Fruit fly (Drosophila melanogaster) whole organism, wandering third instar larva: ENCODE results near the gene CG31464.

Experiments
- Abd-B ChIP-seq: fragments of >200 bp; optimal IDR thresholded peaks from 2 replicates; lab custom pipeline; 2017; ENCODE audit warnings: missing biosample characterization, missing genetic modification characterization
- CG32264 ChIP-seq: fragments of 200-800 bp; sonication (Bioruptor generic); optimal IDR thresholded peaks from 2 replicates; lab custom pipeline; 2016; ENCODE audit warnings: missing biosample characterization, missing genetic modification characterization
- CG9705 ChIP-seq: fragments of 200-800 bp; sonication (Bioruptor generic); optimal IDR thresholded peaks from 2 replicates; lab custom pipeline; 2018; ENCODE audit warnings: missing biosample characterization, mild to moderate bottlenecking, missing genetic modification characterization
- Dif ChIP-seq: fragments of 200-275, 200-300 bp; sonication (Bioruptor generic); optimal IDR thresholded peaks from 2 replicates; lab custom pipeline; 2018; ENCODE audit warnings: missing biosample characterization, missing genetic modification characterization; ENCODE audit not compliant: partially characterized antibody
- GATAd ChIP-seq: sonication (Bioruptor generic); optimal IDR thresholded peaks from 2 replicates; lab custom pipeline; 2016; ENCODE audit warnings: missing biosample characterization, missing genetic modification characterization
- Hnf4 ChIP-seq: fragments of 200-800 bp; sonication (Bioruptor generic); optimal IDR thresholded peaks from 2 replicates; lab custom pipeline; 2016; ENCODE audit warnings: missing biosample characterization, mild to moderate bottlenecking, missing genetic modification characterization
- Hr78 ChIP-seq: fragments of >200 bp; optimal IDR thresholded peaks from 2 replicates; lab custom pipeline; 2017; ENCODE audit warnings: missing biosample characterization, missing genetic modification characterization
- Hr83 ChIP-seq: fragments of 200-300 bp; sonication (Bioruptor generic); optimal IDR thresholded peaks from 2 replicates; lab custom pipeline; 2016; ENCODE audit warnings: missing biosample characterization, mild to moderate bottlenecking, missing genetic modification characterization, moderate library complexity; ENCODE audit not compliant: poor library complexity, severe bottlenecking
- Jra ChIP-seq: sonication (Bioruptor generic); optimal IDR thresholded peaks from 2 replicates; lab custom pipeline; 2016; ENCODE audit warnings: missing biosample characterization, missing genetic modification characterization
- Mio ChIP-seq: sonication (Bioruptor generic); optimal IDR thresholded peaks from 2 replicates; lab custom pipeline; 2016; ENCODE audit warnings: missing biosample characterization, missing genetic modification characterization
- Myc ChIP-seq: fragments of >200 bp; optimal IDR thresholded peaks from 2 replicates; lab custom pipeline; 2017
- N ChIP-seq: fragments of >200 bp; optimal IDR thresholded peaks from 2 replicates; lab custom pipeline; 2018; ENCODE audit warnings: missing biosample characterization, missing external identifiers, missing genetic modification characterization
- OdsH ChIP-seq: fragments of 200-800 bp; sonication (Bioruptor generic); optimal IDR thresholded peaks from 2 replicates; lab custom pipeline; 2016; ENCODE audit warnings: missing biosample characterization, mild to moderate bottlenecking, missing genetic modification characterization
- Rel ChIP-seq, 2 experiments: fragments of 200-800 bp; sonication (Bioruptor generic) in 1 of 2; optimal IDR thresholded peaks; 2 replicates in 1 of 2; 3 replicates in 1 of 2; lab custom pipeline; 2016 to 2019; ENCODE audit warnings: mild to moderate bottlenecking in 2 of 2, missing biosample characterization in 2 of 2, missing genetic modification characterization in 2 of 2, moderate library complexity in 1 of 2
- Sp1 ChIP-seq: fragments of 200-800 bp; sonication (Bioruptor generic); optimal IDR thresholded peaks from 3 replicates; lab custom pipeline; 2019; ENCODE audit warnings: missing biosample characterization, mild to moderate bottlenecking, missing genetic modification characterization, moderate library complexity
- Vsx2 ChIP-seq: fragments of 200-300, 225-300 bp; sonication (Bioruptor generic); optimal IDR thresholded peaks from 2 replicates; lab custom pipeline; 2018; ENCODE audit warnings: missing biosample characterization, missing genetic modification characterization; ENCODE audit not compliant: partially characterized antibody
- br ChIP-seq: fragments of 200-800 bp; sonication (Bioruptor generic); optimal IDR thresholded peaks from 2 replicates; lab custom pipeline; 2016; ENCODE audit warnings: missing biosample characterization, missing genetic modification characterization
- brk ChIP-seq: fragments of 200-800 bp; sonication (Bioruptor generic); optimal IDR thresholded peaks from 2 replicates; lab custom pipeline; 2016; ENCODE audit warnings: missing biosample characterization, mild to moderate bottlenecking, missing genetic modification characterization
- dl ChIP-seq, 2 experiments: fragments of 175-275, 200-275 bp in 1 of 2; fragments of 200-275 bp in 1 of 2; sonication (Bioruptor generic); optimal IDR thresholded peaks; lab custom pipeline; 2018; ENCODE audit warnings: mild to moderate bottlenecking in 2 of 2, missing biosample characterization in 2 of 2, missing genetic modification characterization in 2 of 2, moderate library complexity in 2 of 2; ENCODE audit not compliant: partially characterized antibody in 2 of 2, insufficient read depth in 1 of 2
- dsf ChIP-seq: sonication (Bioruptor generic); optimal IDR thresholded peaks from 2 replicates; lab custom pipeline; 2016; ENCODE audit warnings: missing biosample characterization, missing genetic modification characterization, borderline replicate concordance
- ey ChIP-seq: fragments of 200-800 bp; sonication (Bioruptor generic); optimal IDR thresholded peaks from 2 replicates; lab custom pipeline; 2016; ENCODE audit warnings: missing biosample characterization, missing genetic modification characterization
- foxo ChIP-seq, 2 experiments: fragments of 200-800 bp; sonication (Bioruptor generic); optimal IDR thresholded peaks; 2 replicates in 1 of 2; 3 replicates in 1 of 2; lab custom pipeline; 2016 to 2017; ENCODE audit warnings: missing biosample characterization in 2 of 2, missing genetic modification characterization in 2 of 2
- h ChIP-seq: fragments of 200-800 bp; sonication (Bioruptor generic); optimal IDR thresholded peaks from 3 replicates; lab custom pipeline; 2016; ENCODE audit warnings: missing biosample characterization, mild to moderate bottlenecking, missing genetic modification characterization
- jim ChIP-seq: fragments of 175-275, 200-325 bp; sonication (Bioruptor generic); optimal IDR thresholded peaks from 2 replicates; lab custom pipeline; 2016; ENCODE audit warnings: missing biosample characterization, mild to moderate bottlenecking, missing genetic modification characterization
- lola ChIP-seq: fragments of >200 bp; optimal IDR thresholded peaks from 2 replicates; lab custom pipeline; 2017; ENCODE audit warnings: missing biosample characterization, missing genetic modification characterization
- pan ChIP-seq: fragments of >200 bp; optimal IDR thresholded peaks from 2 replicates; lab custom pipeline; 2017
- rgr ChIP-seq: fragments of 200-800 bp; sonication (Bioruptor generic); optimal IDR thresholded peaks from 3 replicates; lab custom pipeline; 2016; ENCODE audit warnings: missing biosample characterization, mild to moderate bottlenecking, missing genetic modification characterization
- sv ChIP-seq: fragments of 200-800 bp; sonication (Bioruptor generic); optimal IDR thresholded peaks from 3 replicates; lab custom pipeline; 2016; ENCODE audit warnings: missing biosample characterization, missing genetic modification characterization
- usp ChIP-seq: fragments of >200 bp; optimal IDR thresholded peaks from 2 replicates; lab custom pipeline; 2017; ENCODE audit warnings: missing biosample characterization, missing genetic modification characterization
- woc ChIP-seq: sonication (Bioruptor generic); optimal IDR thresholded peaks from 2 replicates; lab custom pipeline; 2016; ENCODE audit warnings: missing biosample characterization, mild to moderate bottlenecking, missing genetic modification characterization

The CG31464 gene

DNA sequence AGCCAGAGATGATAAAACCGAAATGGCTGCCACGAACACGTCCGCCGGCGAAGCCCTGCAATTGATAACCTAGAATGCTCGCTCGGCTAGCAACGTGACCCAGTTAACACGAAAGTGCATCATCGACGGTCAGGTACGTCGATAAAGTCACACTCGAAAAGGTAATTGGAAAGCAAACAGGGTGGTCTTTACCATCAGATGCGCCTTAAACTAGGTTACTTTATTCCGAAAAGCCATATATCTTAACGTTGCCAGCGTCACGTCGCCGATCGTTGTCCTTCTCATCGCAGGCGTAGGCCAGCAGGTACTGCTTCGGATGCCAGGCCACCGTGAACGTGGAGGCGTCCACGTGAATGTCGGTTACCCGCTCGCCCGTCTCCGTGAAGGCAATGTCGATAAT, 16.2 kb downstream of the CG31464 start:
- TF ChIP-seq N (GFP tag; lab: Kevin White, UChicago) = no peak
- no peak for TF ChIP-seq dl (GFP tag; optimal IDR thresholded peaks at IDR 0.05; lab: Kevin White, UChicago; ENCODE audit: insufficient read depth in 1 of 2, partially characterized antibody in 2 of 2)
- TF ChIP-seq woc = no peak
- no peak for TF ChIP-seq Hnf4 (GFP tag; lab: Kevin White, UChicago)
- TF ChIP-seq CG32264 (GFP tag; lab: Kevin White, UChicago) = no peak
- TF ChIP-seq Jra (GFP tag; lab: Kevin White, UChicago) = no peak
- no peak for TF ChIP-seq br (GFP tag; lab: Kevin White, UChicago)
- TF ChIP-seq Dif (GFP tag; lab: Kevin White, UChicago) = no peak
- TF ChIP-seq Sp1 (GFP tag; lab: Kevin White, UChicago) = no peak
- no peak for TF ChIP-seq rgr (GFP tag; lab: Kevin White, UChicago)
- TF ChIP-seq Hr83 (GFP tag; lab: Kevin White, UChicago) = no peak
- TF ChIP-seq, all 38 proteins: peak for 0

DNA sequence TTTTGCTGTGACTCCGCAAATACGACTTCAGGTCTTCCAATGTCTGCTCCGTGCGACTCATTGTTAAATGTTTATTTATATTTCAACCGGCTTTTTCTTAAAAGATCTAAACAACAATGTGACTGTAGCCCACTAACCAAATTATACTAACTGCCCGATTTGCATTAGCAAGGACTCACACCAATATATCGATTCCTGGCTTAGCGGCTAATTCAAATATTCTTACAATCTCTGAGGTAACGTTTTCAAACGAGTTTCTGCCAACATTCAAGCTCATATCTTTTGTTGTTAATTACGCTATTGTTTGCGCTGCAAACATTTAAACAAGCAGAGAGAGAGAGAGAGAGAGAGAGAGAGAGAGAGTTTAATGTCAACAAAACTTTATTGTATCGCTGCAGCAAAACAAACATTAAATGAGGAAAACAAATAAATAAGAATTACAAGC, 17.5 kb downstream of the CG31464 start, which contains the start of gene tex:
tex (minus strand) TSS at position 131 of the 445 bp plus-strand sequence.
- no peak for TF ChIP-seq lola (GFP tag; lab: Kevin White, UChicago)
- TF ChIP-seq ey (GFP tag; lab: Kevin White, UChicago) = no peak
- no peak for TF ChIP-seq CG9705 (GFP tag; lab: Kevin White, UChicago)
- no peak for TF ChIP-seq usp (GFP tag; lab: Kevin White, UChicago)
- no peak for TF ChIP-seq Mio
- no peak for TF ChIP-seq CG32264 (GFP tag; lab: Kevin White, UChicago)
- TF ChIP-seq Vsx2 = no peak
- TF ChIP-seq h (GFP tag; lab: Kevin White, UChicago) = no peak
- no peak for TF ChIP-seq Sp1 (GFP tag; lab: Kevin White, UChicago)
- no peak for TF ChIP-seq GATAd (GFP tag; lab: Kevin White, UChicago)
- TF ChIP-seq sv (GFP tag; lab: Kevin White, UChicago) = no peak
- no peak for TF ChIP-seq OdsH (GFP tag; lab: Kevin White, UChicago)
- no peak for TF ChIP-seq Hr78 (GFP tag; lab: Kevin White, UChicago)
- TF ChIP-seq, all 38 proteins: peak for 0

DNA sequence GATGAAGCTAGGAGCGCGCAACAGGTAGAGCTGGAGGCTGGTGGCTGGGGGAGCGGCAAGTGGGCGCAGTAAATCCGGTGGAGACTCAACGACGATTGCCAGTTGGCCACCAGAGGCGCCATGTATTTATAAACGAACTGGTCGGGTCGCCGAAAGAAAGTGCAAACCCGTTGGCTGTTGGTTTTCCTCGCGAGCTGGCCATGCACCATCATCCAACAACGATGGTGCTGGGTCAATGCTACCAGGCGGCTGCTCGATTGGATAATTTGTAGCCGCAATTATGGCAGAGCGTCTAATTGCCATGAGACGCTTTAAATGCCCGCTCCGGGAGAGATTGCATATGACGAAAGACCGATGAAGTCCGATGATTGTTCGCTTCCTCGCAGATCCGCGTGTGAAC, 19.6 kb downstream of the CG31464 start, which contains the start of gene CG11693:
CG11693 (minus strand) TSS at position 101 of the 400 bp plus-strand sequence.
- TF ChIP-seq br (GFP tag; lab: Kevin White, UChicago) (no peak), sv (GFP tag; lab: Kevin White, UChicago) (no peak), pan (lab: Kevin White, UChicago) (no peak), Vsx2 (no peak), brk (no peak), Dif (GFP tag; lab: Kevin White, UChicago) (no peak), Rel (GFP tag; optimal IDR thresholded peaks at IDR 0.05; lab: Kevin White, UChicago) (no peak), Rel (tag; optimal IDR thresholded peaks at IDR 0.05; lab: Kevin White, UChicago) (no peak), Sp1 (GFP tag; lab: Kevin White, UChicago) (no peak), Hr78 (GFP tag; lab: Kevin White, UChicago) (no peak), foxo (GFP tag; optimal IDR thresholded peaks at IDR 0.05; lab: Kevin White, UChicago) (no peak), CG32264 (GFP tag; lab: Kevin White, UChicago) (no peak)

DNA sequence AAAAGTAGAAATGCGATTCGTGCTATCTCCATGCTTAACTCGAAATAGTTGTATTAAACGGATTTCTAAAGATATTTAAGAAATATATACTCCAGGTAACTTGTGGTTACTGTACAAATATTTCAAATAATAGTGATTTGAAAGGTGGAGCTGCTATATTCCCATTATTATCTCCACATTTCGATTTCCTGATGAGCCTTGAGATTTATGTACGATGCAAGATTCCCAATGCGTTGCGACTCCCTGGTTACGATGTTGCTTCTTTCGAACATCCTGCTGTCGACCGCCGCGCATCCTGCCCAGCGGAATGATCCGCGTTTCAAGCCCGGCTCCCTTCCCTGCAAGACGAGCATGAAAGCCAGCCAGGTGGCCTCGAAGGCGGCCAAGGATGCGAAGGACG, 21.0 kb downstream of the CG31464 start, which contains the start of the genes CG11694 and CG11698:
CG11694 (minus strand) TSS at position 101 of the 400 bp plus-strand sequence.
CG11698 (plus strand) TSS at position 152 of the 400 bp plus-strand sequence.
- no peak for TF ChIP-seq sv (GFP tag; lab: Kevin White, UChicago)
- TF ChIP-seq br (GFP tag; lab: Kevin White, UChicago) = no peak
- TF ChIP-seq dl (GFP tag; optimal IDR thresholded peaks at IDR 0.05; lab: Kevin White, UChicago; ENCODE audit: insufficient read depth in 1 of 2, partially characterized antibody in 2 of 2) = no peak
- TF ChIP-seq Vsx2 = no peak
- TF ChIP-seq pan (lab: Kevin White, UChicago) = no peak
- TF ChIP-seq woc = no peak
- no peak for TF ChIP-seq OdsH (GFP tag; lab: Kevin White, UChicago)
- TF ChIP-seq Sp1 (GFP tag; lab: Kevin White, UChicago) = no peak
- no peak for TF ChIP-seq foxo (GFP tag; optimal IDR thresholded peaks at IDR 0.05; lab: Kevin White, UChicago)
- TF ChIP-seq Hnf4 (GFP tag; lab: Kevin White, UChicago) = no peak
- no peak for TF ChIP-seq jim (GFP tag; lab: Kevin White, UChicago)
- TF ChIP-seq dsf (GFP tag; lab: Kevin White, UChicago) = no peak
- TF ChIP-seq Myc (lab: Kevin White, UChicago) = no peak
- no peak for TF ChIP-seq Dif (GFP tag; lab: Kevin White, UChicago)
- no peak for TF ChIP-seq Hr83 (GFP tag; lab: Kevin White, UChicago)
- TF ChIP-seq ey (GFP tag; lab: Kevin White, UChicago) = no peak
- no peak for TF ChIP-seq Abd-B (GFP tag; lab: Kevin White, UChicago)
- TF ChIP-seq brk = no peak
- no peak for TF ChIP-seq rgr (GFP tag; lab: Kevin White, UChicago)
